Worm (Caenorhabditis elegans) whole organism, late embryonic: ENCODE results near the gene D2096.11.

Experiments used
- C08G9.2 ChIP-seq: sonication (generic microtip); optimal IDR thresholded peaks from 2 replicates; lab custom pipeline; 2016; ENCODE audit warnings: mild to moderate bottlenecking, missing genetic modification characterization, moderate library complexity, missing compliant biosample characterization
- C38D4.7 ChIP-seq: fragments of 200-800 bp; sonication (Bioruptor generic); optimal IDR thresholded peaks from 2 replicates; lab custom pipeline; 2018; ENCODE audit warnings: mild to moderate bottlenecking, missing genetic modification characterization, moderate library complexity, missing compliant biosample characterization
- F13H6.1 ChIP-seq: sonication (generic microtip); optimal IDR thresholded peaks from 2 replicates; lab custom pipeline; 2016; ENCODE audit warnings: missing genetic modification characterization, missing compliant biosample characterization
- K09A11.1 ChIP-seq: sonication (generic microtip); optimal IDR thresholded peaks from 2 replicates; lab custom pipeline; 2017; ENCODE audit warnings: antibody characterized with exemption, mild to moderate bottlenecking, missing genetic modification characterization, missing compliant biosample characterization; ENCODE audit not compliant: insufficient read depth
- ahr-1 ChIP-seq: sonication (generic microtip); optimal IDR thresholded peaks from 2 replicates; lab custom pipeline; 2016; ENCODE audit warnings: missing genetic modification characterization, missing compliant biosample characterization
- ama-1 ChIP-seq: fragments of 150-350 bp; optimal IDR thresholded peaks from 2 replicates; lab custom pipeline; 2014
- ceh-14 ChIP-seq: sonication (generic microtip); optimal IDR thresholded peaks from 2 replicates; lab custom pipeline; 2016; ENCODE audit warnings: missing genotype, missing genetic modification characterization, missing compliant biosample characterization
- ceh-18 ChIP-seq: sonication (generic microtip); optimal IDR thresholded peaks from 2 replicates; lab custom pipeline; 2016; ENCODE audit warnings: missing genetic modification characterization, missing compliant biosample characterization
- ceh-2 ChIP-seq: sonication (generic microtip); optimal IDR thresholded peaks from 2 replicates; lab custom pipeline; 2016; ENCODE audit warnings: missing genotype, missing genetic modification characterization, missing compliant biosample characterization
- ceh-22 ChIP-seq: sonication (generic microtip); optimal IDR thresholded peaks from 2 replicates; lab custom pipeline; 2017; ENCODE audit warnings: missing biosample characterization, missing genetic modification characterization
- ceh-24 ChIP-seq: sonication (generic microtip); optimal IDR thresholded peaks from 2 replicates; lab custom pipeline; 2016; ENCODE audit warnings: mild to moderate bottlenecking, missing genetic modification characterization, missing compliant biosample characterization
- ceh-31 ChIP-seq: sonication (generic microtip); optimal IDR thresholded peaks from 2 replicates; lab custom pipeline; 2016; ENCODE audit warnings: missing genetic modification characterization, missing compliant biosample characterization
- ceh-45 ChIP-seq: fragments of 200-800 bp; sonication (Bioruptor generic); IDR thresholded peaks from 2 replicates; pipeline ENCODE4 v1.3.6; 2022; ENCODE audit warnings: missing genetic modification reagents, missing genetic modification characterization, missing compliant biosample characterization
- ceh-48 ChIP-seq: sonication (generic microtip); optimal IDR thresholded peaks from 2 replicates; lab custom pipeline; 2016; ENCODE audit warnings: missing genetic modification characterization, inconsistent platforms, missing compliant biosample characterization
- ceh-6 ChIP-seq: fragments of 200-800 bp; sonication (Bioruptor generic); optimal IDR thresholded peaks from 2 replicates; lab custom pipeline; 2018; ENCODE audit warnings: mild to moderate bottlenecking, missing genetic modification characterization, missing compliant biosample characterization
- ceh-9 ChIP-seq: sonication (generic microtip); optimal IDR thresholded peaks from 2 replicates; lab custom pipeline; 2016; ENCODE audit warnings: mild to moderate bottlenecking, missing genetic modification characterization, inconsistent platforms, missing compliant biosample characterization
- che-1 ChIP-seq: sonication (generic microtip); optimal IDR thresholded peaks from 2 replicates; lab custom pipeline; 2016; ENCODE audit warnings: mild to moderate bottlenecking, missing genetic modification characterization, missing compliant biosample characterization
- elt-2 ChIP-seq: sonication (generic microtip); optimal IDR thresholded peaks from 2 replicates; lab custom pipeline; 2016; ENCODE audit warnings: missing genetic modification reagents, missing genetic modification characterization, missing compliant biosample characterization
- fax-1 ChIP-seq: sonication (generic microtip); optimal IDR thresholded peaks from 2 replicates; lab custom pipeline; 2016; ENCODE audit warnings: missing genotype, missing genetic modification characterization, missing compliant biosample characterization
- fkh-10 ChIP-seq: fragments of 150-350 bp; optimal IDR thresholded peaks from 2 replicates; lab custom pipeline; 2014; ENCODE audit warnings: missing biosample characterization, missing genetic modification reagents, missing genetic modification characterization
- fkh-6 ChIP-seq: sonication (generic microtip); optimal IDR thresholded peaks from 2 replicates; lab custom pipeline; 2016; ENCODE audit warnings: missing genetic modification characterization, missing compliant biosample characterization
- gmeb-2 ChIP-seq: sonication (generic microtip); optimal IDR thresholded peaks from 2 replicates; lab custom pipeline; 2016; ENCODE audit warnings: missing genetic modification characterization, inconsistent platforms, missing compliant biosample characterization
- hlh-8 ChIP-seq: sonication (generic microtip); optimal IDR thresholded peaks from 2 replicates; lab custom pipeline; 2016; ENCODE audit warnings: missing genotype, missing genetic modification characterization, missing compliant biosample characterization
- nfya-1 ChIP-seq: sonication (generic microtip); optimal IDR thresholded peaks from 2 replicates; lab custom pipeline; 2017; ENCODE audit warnings: missing genetic modification characterization, mild to moderate bottlenecking, missing compliant biosample characterization, antibody characterized with exemption, moderate library complexity
- nhr-11 ChIP-seq: fragments of 150-350 bp; optimal IDR thresholded peaks from 2 replicates; lab custom pipeline; 2014; ENCODE audit warnings: missing biosample characterization, missing genetic modification characterization
- nhr-232 ChIP-seq: sonication (generic microtip); optimal IDR thresholded peaks from 2 replicates; lab custom pipeline; 2016; ENCODE audit warnings: missing genetic modification characterization, missing compliant biosample characterization
- odd-2 ChIP-seq: sonication (generic microtip); optimal IDR thresholded peaks from 2 replicates; lab custom pipeline; 2017; ENCODE audit warnings: antibody characterized with exemption, mild to moderate bottlenecking, missing genetic modification characterization, missing compliant biosample characterization
- pat-9 ChIP-seq: fragments of 200-800 bp; sonication (Bioruptor generic); optimal IDR thresholded peaks from 2 replicates; lab custom pipeline; 2018; ENCODE audit warnings: mild to moderate bottlenecking, missing genetic modification characterization, moderate library complexity, missing compliant biosample characterization
- pha-2 ChIP-seq: sonication (generic microtip); optimal IDR thresholded peaks from 2 replicates; lab custom pipeline; 2017; ENCODE audit warnings: mild to moderate bottlenecking, missing genetic modification characterization, missing compliant biosample characterization
- pqm-1 ChIP-seq: sonication (generic microtip); optimal IDR thresholded peaks from 2 replicates; lab custom pipeline; 2016; ENCODE audit warnings: missing genetic modification characterization, missing compliant biosample characterization
- pros-1 ChIP-seq: fragments of 150-350 bp; optimal IDR thresholded peaks from 2 replicates; lab custom pipeline; 2014; ENCODE audit warnings: missing biosample characterization, missing genetic modification reagents, missing genetic modification characterization
- ref-2 ChIP-seq: sonication (generic microtip); optimal IDR thresholded peaks from 2 replicates; lab custom pipeline; 2016; ENCODE audit warnings: missing genetic modification characterization, missing compliant biosample characterization
- sdc-2 ChIP-seq: sonication (generic microtip); optimal IDR thresholded peaks from 2 replicates; lab custom pipeline; 2016; ENCODE audit warnings: missing genotype, missing genetic modification characterization, missing compliant biosample characterization
- tbx-7 ChIP-seq: sonication (generic microtip); optimal IDR thresholded peaks from 2 replicates; lab custom pipeline; 2016; ENCODE audit warnings: missing genotype, missing genetic modification characterization, missing compliant biosample characterization
- unc-42 ChIP-seq: sonication (generic microtip); optimal IDR thresholded peaks from 2 replicates; lab custom pipeline; 2016; ENCODE audit warnings: missing genotype, missing genetic modification characterization, missing compliant biosample characterization
- zip-5 ChIP-seq: sonication (generic microtip); optimal IDR thresholded peaks from 2 replicates; lab custom pipeline; 2016; ENCODE audit warnings: missing genetic modification characterization, missing compliant biosample characterization
- ztf-16 ChIP-seq: sonication (generic microtip); optimal IDR thresholded peaks from 2 replicates; lab custom pipeline; 2017; ENCODE audit warnings: missing genetic modification characterization, missing compliant biosample characterization

D2096.11 gene

DNA sequence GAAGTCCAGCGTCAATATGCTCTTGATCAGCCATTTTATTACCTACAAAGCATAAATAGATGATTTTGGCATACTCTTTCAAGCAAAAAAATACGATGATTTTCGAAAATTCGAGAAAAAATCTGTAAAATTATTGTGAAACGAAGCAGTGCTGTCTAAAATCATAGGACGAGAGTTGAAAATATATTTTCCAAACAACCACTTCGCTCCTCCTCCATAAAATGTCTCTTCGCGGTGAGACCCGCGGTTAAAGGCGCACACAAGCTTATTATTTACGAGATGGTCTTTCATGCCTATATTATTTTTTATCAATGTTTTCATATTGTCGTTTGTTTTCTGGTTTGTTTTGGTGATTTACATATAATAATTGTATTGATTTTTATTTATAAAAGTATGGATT, 14.7 kb downstream of the D2096.11 start, which contains the start of gene nap-1:
Gene nap-1, minus strand, starts transcription at position 42 of the 400 bp plus-strand sequence.
- TF ChIP-seq nfya-1 (tag; lab: Kevin White, UChicago) = peak; percentile 40
- TF ChIP-seq elt-2 (tag; lab: Kevin White, UChicago) = peak; percentile 11
- TF ChIP-seq che-1 (tag; lab: Kevin White, UChicago) = no peak

ce11 chrIV:8378280-8378679, 15.7 kb downstream of the D2096.11 start:
- TF ChIP-seq ceh-22 (tag; lab: Kevin White, UChicago) (no peak), ceh-6 (no peak), ref-2 (tag; lab: Kevin White, UChicago) (no peak), C08G9.2 (no peak), gmeb-2 (tag; lab: Kevin White, UChicago) (no peak), hlh-8 (tag; lab: Kevin White, UChicago) (no peak), ceh-31 (tag; lab: Kevin White, UChicago) (no peak), fax-1 (tag; lab: Kevin White, UChicago) (no peak), ztf-16 (tag; lab: Kevin White, UChicago) (no peak), fkh-6 (no peak), odd-2 (tag; lab: Kevin White, UChicago) (no peak), nfya-1 (tag; lab: Kevin White, UChicago) (no peak), ceh-9 (tag; lab: Kevin White, UChicago) (no peak), pat-9 (tag; lab: Kevin White, UChicago) (no peak), C38D4.7 (no peak), sdc-2 (tag; lab: Kevin White, UChicago) (no peak), ceh-24 (tag; lab: Kevin White, UChicago) (no peak)

DNA sequence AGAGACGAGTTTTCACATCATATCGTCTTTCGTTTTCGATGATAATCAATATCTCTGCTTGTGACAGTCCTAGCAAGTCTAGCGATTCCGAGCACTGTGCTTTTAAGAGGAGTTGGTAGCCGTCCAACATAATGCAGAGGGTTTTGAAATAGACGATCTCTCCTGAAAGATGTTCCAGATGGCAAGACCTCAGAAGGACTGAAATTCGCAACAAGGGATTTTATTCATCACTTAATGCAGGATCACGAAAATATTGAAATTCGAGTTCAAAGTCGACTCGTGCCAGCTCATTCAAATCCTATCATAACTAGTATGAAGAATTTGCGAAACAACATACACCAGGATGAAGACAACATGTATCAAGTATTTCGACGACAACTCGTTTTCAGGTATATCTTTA, 16.5 kb downstream of the D2096.11 start, which contains the start of gene D2096.7:
Gene D2096.7, minus strand, starts transcription at position 130 of the 400 bp plus-strand sequence.
- TF ChIP-seq ahr-1 (tag; lab: Kevin White, UChicago) (no peak), ceh-22 (tag; lab: Kevin White, UChicago) (no peak), unc-42 (no peak), tbx-7 (tag; lab: Kevin White, UChicago) (no peak), F13H6.1 (tag; lab: Kevin White, UChicago) (no peak), zip-5 (tag; lab: Kevin White, UChicago) (no peak), pros-1 (tag; lab: Kevin White, UChicago) (no peak), nhr-11 (no peak), pqm-1 (tag; lab: Kevin White, UChicago) (no peak), ceh-18 (tag; lab: Kevin White, UChicago) (no peak), nhr-232 (tag; lab: Kevin White, UChicago) (no peak), ama-1 (lab: Kevin White, UChicago) (no peak), ceh-45 (GFP tag; lab: Robert Waterston, UW) (no peak), ceh-14 (tag; lab: Kevin White, UChicago) (no peak), K09A11.1 (tag; lab: Kevin White, UChicago) (no peak), pha-2 (no peak), ceh-2 (tag; lab: Kevin White, UChicago) (no peak), fkh-10 (no peak), ztf-16 (tag; lab: Kevin White, UChicago) (no peak), nfya-1 (tag; lab: Kevin White, UChicago) (no peak)
- TF ChIP-seq, all 69 proteins: peak for 0

DNA sequence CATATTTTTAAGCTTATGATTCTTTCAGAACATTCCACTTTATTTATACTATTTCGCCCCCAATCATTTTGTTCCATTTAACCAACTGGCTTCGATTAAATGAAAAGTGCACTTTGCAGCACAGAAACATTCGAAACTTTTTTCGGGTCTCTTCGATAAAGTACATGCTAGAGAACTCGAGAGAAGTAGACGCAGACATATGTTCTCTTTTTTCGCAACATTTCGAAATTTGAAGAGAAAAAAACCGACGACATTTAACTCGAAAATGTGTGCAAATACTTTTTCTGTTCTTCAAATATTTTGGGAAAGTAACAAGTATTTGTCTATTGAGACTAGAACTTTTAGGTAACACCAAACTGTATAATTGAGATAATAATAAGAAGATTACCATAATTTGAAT, 17.1 kb downstream of the D2096.11 start:
- TF ChIP-seq ceh-48 (tag; lab: Kevin White, UChicago) = no peak
